Fruit fly (Drosophila melanogaster) whole organism, embryonic: ENCODE measurements around the gene Wwox.

Source experiments
- Atf6 ChIP-seq: fragments of 200-800 bp; sonication (Bioruptor generic); IDR thresholded peaks from 2 replicates; pipeline ENCODE4 v1.3.6; 2022; ENCODE audit warnings: missing biosample characterization, missing genetic modification characterization
- B-H2 ChIP-seq: fragments of 200-800 bp; sonication (Bioruptor generic); optimal IDR thresholded peaks from 2 replicates; lab custom pipeline; 2018; ENCODE audit warnings: missing biosample characterization, mild to moderate bottlenecking, missing genetic modification characterization
- Blimp-1 ChIP-seq: fragments of 200-800 bp; sonication (Bioruptor generic); optimal IDR thresholded peaks from 3 replicates; lab custom pipeline; 2018; ENCODE audit warnings: missing biosample characterization, missing genetic modification characterization, mild to moderate bottlenecking, moderate library complexity, missing genetic modification reagents
- BtbVII ChIP-seq: fragments of 200-800 bp; sonication (Bioruptor generic); optimal IDR thresholded peaks from 3 replicates; lab custom pipeline; 2017; ENCODE audit warnings: missing biosample characterization, mild to moderate bottlenecking, missing genetic modification characterization
- CG11247 ChIP-seq: fragments of 200-800 bp; sonication (Bioruptor generic); IDR thresholded peaks from 2 replicates; pipeline ENCODE4 v1.3.6; 2022; ENCODE audit warnings: missing biosample characterization, missing genetic modification characterization
- CG12744 ChIP-seq: fragments of 200-800 bp; sonication (Bioruptor generic); optimal IDR thresholded peaks from 2 replicates; lab custom pipeline; 2016; ENCODE audit warnings: missing biosample characterization, missing genetic modification characterization
- CG14860 ChIP-seq: fragments of 200-800 bp; sonication (Bioruptor generic); IDR thresholded peaks from 3 replicates; pipeline ENCODE4 v1.3.6; 2022; ENCODE audit warnings: missing biosample characterization, missing genetic modification characterization; ENCODE audit not compliant: partially characterized antibody
- CG14965 ChIP-seq: fragments of 200-800 bp; sonication (Bioruptor generic); optimal IDR thresholded peaks from 2 replicates; lab custom pipeline; 2016; ENCODE audit warnings: missing biosample characterization, missing genetic modification characterization, borderline replicate concordance
- CG18262 ChIP-seq: fragments of 200-800 bp; optimal IDR thresholded peaks from 3 replicates; lab custom pipeline; 2019; ENCODE audit warnings: missing biosample characterization, mild to moderate bottlenecking, missing genetic modification characterization, moderate library complexity
- CG1832 ChIP-seq: fragments of 200-800 bp; sonication (Bioruptor generic); optimal IDR thresholded peaks from 2 replicates; lab custom pipeline; 2017; ENCODE audit warnings: missing biosample characterization, mild to moderate bottlenecking, missing genetic modification characterization, inconsistent platforms
- CG2120 ChIP-seq: fragments of 200-800 bp; sonication (Bioruptor generic); optimal IDR thresholded peaks from 3 replicates; lab custom pipeline; 2016; ENCODE audit warnings: missing biosample characterization, missing genetic modification characterization
- CG33213 ChIP-seq: fragments of 200-800 bp; sonication (Bioruptor generic); optimal IDR thresholded peaks from 3 replicates; lab custom pipeline; 2016; ENCODE audit warnings: missing biosample characterization, missing genetic modification characterization
- CG3838 ChIP-seq: fragments of 200-800 bp; sonication (Bioruptor generic); optimal IDR thresholded peaks from 3 replicates; lab custom pipeline; 2016; ENCODE audit warnings: missing biosample characterization, missing genetic modification characterization
- CG5953 ChIP-seq: fragments of 200-800 bp; sonication (Bioruptor generic); IDR thresholded peaks from 2 replicates; pipeline ENCODE4 v1.3.6; 2022; ENCODE audit warnings: missing biosample characterization, missing genetic modification characterization
- CG6272 ChIP-seq: fragments of 200-800 bp; sonication (Bioruptor generic); IDR thresholded peaks from 2 replicates; pipeline ENCODE4 v1.3.6; 2022; ENCODE audit warnings: missing biosample characterization, missing genetic modification characterization
- CG6689 ChIP-seq: fragments of 200-800 bp; sonication (Bioruptor generic); IDR thresholded peaks from 2 replicates; pipeline ENCODE4 v1.3.6; 2022; ENCODE audit warnings: missing biosample characterization, missing genetic modification characterization
- CG6791 ChIP-seq: fragments of 200-800 bp; sonication (Bioruptor generic); IDR thresholded peaks from 3 replicates; pipeline ENCODE4 v1.3.6; 2022; ENCODE audit warnings: missing biosample characterization, missing genetic modification characterization; ENCODE audit not compliant: partially characterized antibody
- CG6813 ChIP-seq: fragments of 200-800 bp; sonication (Bioruptor generic); optimal IDR thresholded peaks from 2 replicates; lab custom pipeline; 2017; ENCODE audit warnings: missing biosample characterization, missing genetic modification characterization, mild to moderate bottlenecking, moderate library complexity, missing genetic modification reagents
- CG8478 ChIP-seq: fragments of >200 bp; optimal IDR thresholded peaks from 2 replicates; lab custom pipeline; 2018
- CTCF ChIP-seq: fragments of 200-800 bp; sonication (Bioruptor generic); optimal IDR thresholded peaks from 2 replicates; lab custom pipeline; 2017; ENCODE audit warnings: missing biosample characterization, mild to moderate bottlenecking, missing genetic modification characterization, moderate library complexity
- Ets65A ChIP-seq: fragments of 200-800 bp; sonication (Bioruptor generic); peaks from one replicate; lab custom pipeline; 2016; ENCODE audit warnings: missing biosample characterization, missing genetic modification characterization
- HHEX ChIP-seq: fragments of 200-800 bp; sonication (Bioruptor generic); optimal IDR thresholded peaks from 3 replicates; lab custom pipeline; 2017; ENCODE audit warnings: missing biosample characterization, mild to moderate bottlenecking, missing genetic modification characterization, missing genetic modification reagents
- HLH54F ChIP-seq: fragments of 200-800 bp; sonication (Bioruptor generic); optimal IDR thresholded peaks from 3 replicates; lab custom pipeline; 2016; ENCODE audit warnings: missing biosample characterization, missing genetic modification characterization
- Hmr ChIP-seq: fragments of 200-800 bp; sonication (Bioruptor generic); optimal IDR thresholded peaks from 3 replicates; lab custom pipeline; 2017; ENCODE audit warnings: mild to moderate bottlenecking, missing biosample characterization, missing genetic modification reagents, missing genetic modification characterization
- Hsf ChIP-seq: fragments of 200-800 bp; sonication (Bioruptor generic); optimal IDR thresholded peaks from 3 replicates; lab custom pipeline; 2016; ENCODE audit warnings: missing biosample characterization, missing genetic modification characterization
- Mad ChIP-seq: fragments of 200-800 bp; sonication (Bioruptor generic); optimal IDR thresholded peaks from 2 replicates; lab custom pipeline; 2016; ENCODE audit warnings: missing biosample characterization, missing genetic modification characterization
- Med ChIP-seq: fragments of 200-800 bp; sonication (Bioruptor generic); peaks from one replicate; lab custom pipeline; 2016; ENCODE audit warnings: missing biosample characterization, missing genetic modification characterization, mild to moderate bottlenecking, inconsistent platforms, moderate library complexity
- Nf-YA ChIP-seq: fragments of 200-800 bp; sonication (Bioruptor generic); IDR thresholded peaks from 2 replicates; pipeline ENCODE4 v1.3.6; 2022; ENCODE audit warnings: missing biosample characterization, missing genetic modification characterization
- Sin3A ChIP-seq: fragments of >200 bp; optimal IDR thresholded peaks from 2 replicates; lab custom pipeline; 2018
- Sry-δ ChIP-seq: fragments of 200-800 bp; sonication (Bioruptor generic); optimal IDR thresholded peaks from 2 replicates; lab custom pipeline; 2016; ENCODE audit warnings: missing biosample characterization, missing genetic modification characterization
- ara ChIP-seq: fragments of 200-800 bp; sonication (Bioruptor generic); IDR thresholded peaks from 2 replicates; pipeline ENCODE4 v1.3.6; 2022; ENCODE audit warnings: missing biosample characterization, missing genetic modification characterization
- az2 ChIP-seq: fragments of 200-800 bp; sonication (Bioruptor generic); optimal IDR thresholded peaks from 3 replicates; lab custom pipeline; 2016; ENCODE audit warnings: missing biosample characterization, missing genetic modification characterization
- bab2 ChIP-seq: fragments of 200-800 bp; sonication (Bioruptor generic); optimal IDR thresholded peaks from 2 replicates; lab custom pipeline; 2016; ENCODE audit warnings: missing biosample characterization, missing genetic modification characterization
- cas ChIP-seq: fragments of 200-800 bp; sonication (Bioruptor generic); IDR thresholded peaks from 2 replicates; pipeline ENCODE4 v1.3.6; 2022; ENCODE audit warnings: missing biosample characterization, missing genetic modification characterization
- chinmo ChIP-seq: fragments of 200-800 bp; sonication (Bioruptor generic); IDR thresholded peaks from 4 replicates; pipeline ENCODE4 v1.3.6; 2022; ENCODE audit warnings: missing biosample characterization, missing genetic modification characterization; ENCODE audit not compliant: partially characterized antibody
- crp ChIP-seq, 2 experiments: fragments of 200-800 bp; sonication (Bioruptor generic); optimal IDR thresholded peaks; 2 replicates in 1 of 2; 3 replicates in 1 of 2; lab custom pipeline; 2017; ENCODE audit warnings: missing biosample characterization in 2 of 2, missing genetic modification characterization in 2 of 2, mild to moderate bottlenecking in 1 of 2, moderate library complexity in 1 of 2
- gce ChIP-seq: fragments of 200-800 bp; sonication (Bioruptor generic); IDR thresholded peaks from 3 replicates; pipeline ENCODE4 v1.3.6; 2022; ENCODE audit warnings: missing biosample characterization, missing genetic modification characterization
- gem ChIP-seq: fragments of 200-800 bp; sonication (Bioruptor generic); optimal IDR thresholded peaks from 2 replicates; lab custom pipeline; 2019; ENCODE audit warnings: missing biosample characterization, mild to moderate bottlenecking, missing genetic modification characterization, moderate library complexity
- kay ChIP-seq: fragments of 200-800 bp; sonication (Bioruptor generic); optimal IDR thresholded peaks from 2 replicates; lab custom pipeline; 2016; ENCODE audit warnings: missing biosample characterization, missing genetic modification characterization
- mirr ChIP-seq: fragments of 200-800 bp; sonication (Bioruptor generic); optimal IDR thresholded peaks from 3 replicates; lab custom pipeline; 2018; ENCODE audit warnings: missing biosample characterization, mild to moderate bottlenecking, missing genetic modification characterization
- mld ChIP-seq: fragments of 200-800 bp; sonication (Bioruptor generic); IDR thresholded peaks from 3 replicates; pipeline ENCODE4 v1.3.6; 2022; ENCODE audit warnings: missing biosample characterization, missing genetic modification characterization; ENCODE audit not compliant: partially characterized antibody
- pum ChIP-seq: fragments of 200-800 bp; sonication (Bioruptor generic); optimal IDR thresholded peaks from 2 replicates; lab custom pipeline; 2016; ENCODE audit warnings: missing biosample characterization, missing genetic modification characterization
- sens ChIP-seq: fragments of 200-800 bp; sonication (Bioruptor generic); peaks from one replicate; lab custom pipeline; 2016; ENCODE audit warnings: missing biosample characterization, missing genetic modification characterization
- seq ChIP-seq: fragments of 200-800 bp; sonication (Bioruptor generic); IDR thresholded peaks from 2 replicates; pipeline ENCODE4 v1.3.6; 2022; ENCODE audit warnings: missing biosample characterization, missing genetic modification characterization
- shn ChIP-seq: fragments of 200-800 bp; sonication (Bioruptor generic); optimal IDR thresholded peaks from 3 replicates; lab custom pipeline; 2016; ENCODE audit warnings: missing biosample characterization, missing genetic modification characterization
- slbo ChIP-seq: fragments of 200-800 bp; sonication (Bioruptor generic); IDR thresholded peaks from 2 replicates; pipeline ENCODE4 v1.3.6; 2022; ENCODE audit warnings: missing biosample characterization, missing genetic modification characterization
- sqz ChIP-seq: fragments of 200-800 bp; sonication (Bioruptor generic); optimal IDR thresholded peaks from 3 replicates; lab custom pipeline; 2018; ENCODE audit warnings: missing biosample characterization, mild to moderate bottlenecking, missing genetic modification characterization
- tin ChIP-seq: fragments of 200-800 bp; sonication (Bioruptor generic); optimal IDR thresholded peaks from 3 replicates; lab custom pipeline; 2016; ENCODE audit warnings: missing biosample characterization, missing genetic modification characterization
- trem ChIP-seq: fragments of 200-800 bp; optimal IDR thresholded peaks from 3 replicates; lab custom pipeline; 2019; ENCODE audit warnings: missing biosample characterization, mild to moderate bottlenecking, missing genetic modification characterization, moderate library complexity
- vvl ChIP-seq: fragments of 200-800 bp; sonication (Bioruptor generic); IDR thresholded peaks from 2 replicates; pipeline ENCODE4 v1.3.6; 2022; ENCODE audit warnings: missing biosample characterization, missing genetic modification characterization
- zfh1 ChIP-seq: fragments of 200-800 bp; sonication (Bioruptor generic); IDR thresholded peaks from 3 replicates; pipeline ENCODE4 v1.3.6; 2022; ENCODE audit warnings: missing biosample characterization, missing genetic modification characterization

Wwox gene

DNA sequence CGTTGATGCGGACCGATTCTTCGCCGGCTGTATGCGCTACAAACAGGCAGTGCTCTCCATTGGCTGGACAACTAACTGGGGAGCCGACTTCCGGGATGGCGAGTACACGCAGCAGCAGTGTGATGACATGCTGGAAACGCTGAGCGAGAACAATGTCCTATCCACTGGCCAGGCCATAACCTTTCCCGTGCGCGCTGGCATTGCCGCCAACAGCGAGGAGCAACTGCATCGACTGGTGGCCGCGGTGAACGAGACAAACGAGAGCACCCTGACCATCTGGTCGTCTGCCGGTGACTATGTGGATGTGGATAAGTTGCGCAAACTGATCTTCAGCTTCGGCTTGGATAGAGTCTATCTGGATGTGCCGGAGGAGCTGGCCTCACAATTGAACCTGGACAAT is 17.9 kb downstream of the Wwox start:
- TF ChIP-seq ara (GFP tag; lab: Robert Waterston, UW) (peak; percentile 16; the same call in 1 of the 2 replicates), CG8478 (lab: Kevin White, UChicago) (peak; percentile 73), CG6791 (no peak), CG33213 (GFP tag; lab: Kevin White, UChicago) (no peak), CG14860 (0 out of 3 replicates have a peak, but pooled peaks have one; percentile 14), HLH54F (GFP tag; lab: Kevin White, UChicago) (no peak), CTCF (no peak), CG12744 (GFP tag; lab: Kevin White, UChicago) (no peak), CG6689 (GFP tag; lab: Robert Waterston, UW) (no peak), CG6813 (GFP tag; lab: Kevin White, UChicago) (no peak), Hmr (GFP tag; lab: Kevin White, UChicago) (no peak), pum (GFP tag; lab: Kevin White, UChicago) (no peak), shn (GFP tag; lab: Kevin White, UChicago) (no peak), HHEX (GFP tag; lab: Kevin White, UChicago) (no peak), zfh1 (GFP tag; lab: Robert Waterston, UW) (no peak), CG5953 (GFP tag; lab: Robert Waterston, UW) (no peak), cas (no peak), BtbVII (no peak), CG3838 (GFP tag; lab: Kevin White, UChicago) (no peak), Atf6 (GFP tag; lab: Robert Waterston, UW) (0 out of 2 replicates have a peak, but pooled peaks have one; percentile 17), slbo (GFP tag; lab: Robert Waterston, UW) (no peak), kay (GFP tag; lab: Kevin White, UChicago) (no peak), Nf-YA (GFP tag; lab: Robert Waterston, UW) (no peak), gce (GFP tag; lab: Robert Waterston, UW) (no peak), Med (GFP tag; lab: Kevin White, UChicago) (peak; percentile 57)
- TF ChIP-seq, all 482 proteins: peak for 5

DNA sequence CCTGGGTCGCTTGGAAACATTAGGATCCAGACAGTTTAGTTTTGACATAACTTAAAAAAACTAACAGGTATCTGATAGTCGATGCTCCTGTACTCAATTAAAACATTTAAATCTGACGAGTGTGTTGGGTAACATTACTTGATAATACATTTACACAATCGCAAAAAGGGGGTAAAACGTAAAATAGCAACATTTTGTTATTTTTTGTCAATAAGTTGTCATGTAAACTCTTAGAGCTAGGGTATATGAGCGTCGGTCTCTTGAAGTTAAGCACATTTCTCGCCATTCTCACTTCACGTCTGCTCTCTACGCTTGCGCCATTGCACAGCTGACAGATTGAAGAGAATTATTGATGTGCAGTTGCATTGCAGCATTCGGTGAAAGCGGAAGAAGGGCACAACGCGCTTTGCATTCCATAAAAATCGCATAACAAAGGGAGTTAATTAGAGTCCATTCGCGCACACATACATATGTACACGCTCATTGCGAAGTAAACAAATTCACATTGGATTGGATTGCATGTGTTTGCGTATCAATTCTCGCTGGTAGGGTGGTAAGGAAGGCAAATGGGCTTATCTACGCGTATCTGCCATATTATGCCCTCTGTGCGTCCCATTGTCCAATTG is 19.1 kb downstream of the Wwox start:
- TF ChIP-seq Hsf (GFP tag; lab: Kevin White, UChicago) (peak; percentile 28), mirr (GFP tag; lab: Kevin White, UChicago) (peak; percentile 44), trem (tag; lab: Kevin White, UChicago) (peak; percentile 5), vvl (GFP tag; lab: Robert Waterston, UW) (peak; percentile 45; the same call in 1 of the 2 replicates), gem (tag; lab: Kevin White, UChicago) (peak; percentile 46), CG14860 (peak; percentile 84), az2 (GFP tag; lab: Kevin White, UChicago) (peak; percentile 19), CG8478 (lab: Kevin White, UChicago) (no peak), chinmo (GFP tag; lab: Robert Waterston, UW) (peak; percentile 63; the same call in 2 of the 4 replicates), seq (GFP tag; lab: Robert Waterston, UW) (no peak), sqz (GFP tag; lab: Kevin White, UChicago) (peak; percentile 5), CG6272 (GFP tag; lab: Robert Waterston, UW) (no peak), bab2 (GFP tag; lab: Kevin White, UChicago) (peak; percentile 50), CG1832 (no peak), crp (GFP tag; optimal IDR thresholded peaks at IDR 0.05; lab: Kevin White, UChicago) (peak in 1 of 2 experiments; percentile 10), mld (GFP tag; lab: Robert Waterston, UW) (peak; percentile 57; the same call in 2 of the 3 replicates), Ets65A (peak; percentile 92), tin (GFP tag; lab: Kevin White, UChicago) (peak; percentile 53), CG33213 (GFP tag; lab: Kevin White, UChicago) (peak; percentile 34), Sry-δ (GFP tag; lab: Kevin White, UChicago) (no peak), CG18262 (tag; lab: Kevin White, UChicago) (peak; percentile 23), CG11247 (GFP tag; lab: Robert Waterston, UW) (no peak), Med (GFP tag; lab: Kevin White, UChicago) (peak; percentile 71), Blimp-1 (GFP tag; lab: Kevin White, UChicago) (peak; percentile 17), CG14965 (GFP tag; lab: Kevin White, UChicago) (peak; percentile 6), Mad (no peak), sens (GFP tag; lab: Kevin White, UChicago) (peak; percentile 86), CG2120 (GFP tag; lab: Kevin White, UChicago) (peak; percentile 11), B-H2 (GFP tag; lab: Kevin White, UChicago) (no peak), Sin3A (no peak)
